Fruit fly (Drosophila melanogaster) whole organism, embryonic: Measurements from ENCODE around the gene kdn.

Experiments
- Abd-B ChIP-seq: fragments of 200-800 bp; sonication (Bioruptor generic); optimal IDR thresholded peaks from 2 replicates; lab custom pipeline; 2018; ENCODE audit warnings: missing biosample characterization, mild to moderate bottlenecking, missing genetic modification characterization, moderate library complexity
- Adf1 ChIP-seq: fragments of 200-800 bp; sonication (Bioruptor generic); IDR thresholded peaks from 2 replicates; pipeline ENCODE4 v1.3.6; 2022; ENCODE audit warnings: missing biosample characterization, missing genetic modification characterization
- B-H1 ChIP-seq: fragments of 200-800 bp; sonication (Bioruptor generic); IDR thresholded peaks from 3 replicates; pipeline ENCODE4 v1.3.6; 2022; ENCODE audit warnings: missing biosample characterization, missing genetic modification characterization
- CG10543 ChIP-seq: fragments of 200-800 bp; sonication (Bioruptor generic); optimal IDR thresholded peaks from 3 replicates; lab custom pipeline; 2017; ENCODE audit warnings: missing biosample characterization, mild to moderate bottlenecking, missing genetic modification characterization, moderate library complexity
- CG10979 ChIP-seq: fragments of 200-800 bp; sonication (Bioruptor generic); optimal IDR thresholded peaks from 2 replicates; lab custom pipeline; 2018; ENCODE audit warnings: missing biosample characterization, mild to moderate bottlenecking, missing genetic modification characterization, moderate library complexity
- CG12391 ChIP-seq: fragments of 200-800 bp; sonication (Bioruptor generic); optimal IDR thresholded peaks from 3 replicates; lab custom pipeline; 2018; ENCODE audit warnings: missing biosample characterization, mild to moderate bottlenecking, missing genetic modification characterization, moderate library complexity
- CG12942 ChIP-seq: fragments of 200-800 bp; sonication (Bioruptor generic); optimal IDR thresholded peaks from 3 replicates; lab custom pipeline; 2016; ENCODE audit warnings: missing biosample characterization, missing genetic modification characterization
- CG13624 ChIP-seq: fragments of 200-800 bp; sonication (Bioruptor generic); optimal IDR thresholded peaks from 2 replicates; lab custom pipeline; 2016; ENCODE audit warnings: missing biosample characterization, missing genetic modification characterization
- CG15073 ChIP-seq: fragments of 200-800 bp; sonication (Bioruptor generic); optimal IDR thresholded peaks from 2 replicates; lab custom pipeline; 2016; ENCODE audit warnings: missing biosample characterization, missing genetic modification characterization
- CG15601 ChIP-seq: fragments of 200-800 bp; sonication (Bioruptor generic); optimal IDR thresholded peaks from 3 replicates; lab custom pipeline; 2019; ENCODE audit warnings: missing biosample characterization, mild to moderate bottlenecking, missing genetic modification characterization, moderate library complexity
- CG1647 ChIP-seq: fragments of 200-800 bp; sonication (Bioruptor generic); optimal IDR thresholded peaks from 3 replicates; lab custom pipeline; 2016; ENCODE audit warnings: missing biosample characterization, missing genetic modification characterization
- CG16863 ChIP-seq: fragments of 200-800 bp; sonication (Bioruptor generic); optimal IDR thresholded peaks from 3 replicates; lab custom pipeline; 2016; ENCODE audit warnings: missing biosample characterization, missing genetic modification characterization
- CG3065 ChIP-seq: fragments of 200-800 bp; sonication (Bioruptor generic); optimal IDR thresholded peaks from 2 replicates; lab custom pipeline; 2016; ENCODE audit warnings: missing biosample characterization, missing genetic modification characterization
- CG33213 ChIP-seq: fragments of 200-800 bp; sonication (Bioruptor generic); optimal IDR thresholded peaks from 3 replicates; lab custom pipeline; 2016; ENCODE audit warnings: missing biosample characterization, missing genetic modification characterization
- CG34376 ChIP-seq: fragments of 200-800 bp; sonication (Bioruptor generic); optimal IDR thresholded peaks from 2 replicates; lab custom pipeline; 2018; ENCODE audit warnings: missing biosample characterization, mild to moderate bottlenecking, missing genetic modification characterization
- CG3726 ChIP-seq: fragments of 200-800 bp; sonication (Bioruptor generic); IDR thresholded peaks from 3 replicates; pipeline ENCODE4, ENCODE4 v1.3.6; 2022; ENCODE audit warnings: missing biosample characterization, missing genetic modification characterization
- CG5245 ChIP-seq: fragments of 200-800 bp; sonication (Bioruptor generic); optimal IDR thresholded peaks from 3 replicates; lab custom pipeline; 2016; ENCODE audit warnings: missing biosample characterization, missing genetic modification characterization
- CG6654 ChIP-seq: fragments of 200-800 bp; sonication (Bioruptor generic); optimal IDR thresholded peaks from 2 replicates; lab custom pipeline; 2017; ENCODE audit warnings: missing biosample characterization, mild to moderate bottlenecking, missing genetic modification characterization
- CG7357 ChIP-seq: fragments of 200-800 bp; sonication (Bioruptor generic); IDR thresholded peaks from 3 replicates; pipeline ENCODE4 v1.3.6; 2022; ENCODE audit warnings: missing biosample characterization, missing genetic modification characterization
- CG7556 ChIP-seq: fragments of 200-800 bp; sonication (Bioruptor generic); optimal IDR thresholded peaks from 2 replicates; lab custom pipeline; 2017; ENCODE audit warnings: missing biosample characterization, mild to moderate bottlenecking, missing genetic modification characterization
- CG7987 ChIP-seq: fragments of 200-800 bp; sonication (Bioruptor generic); optimal IDR thresholded peaks from 2 replicates; lab custom pipeline; 2018; ENCODE audit warnings: missing biosample characterization, mild to moderate bottlenecking, missing genetic modification characterization, moderate library complexity
- CG8359 ChIP-seq: fragments of 200-800 bp; sonication (Bioruptor generic); optimal IDR thresholded peaks from 2 replicates; lab custom pipeline; 2017; ENCODE audit warnings: missing biosample characterization, mild to moderate bottlenecking, missing genetic modification characterization, borderline replicate concordance
- CG9727 ChIP-seq: fragments of 200-800 bp; sonication (Bioruptor generic); optimal IDR thresholded peaks from 3 replicates; lab custom pipeline; 2017; ENCODE audit warnings: missing biosample characterization, mild to moderate bottlenecking, missing genetic modification characterization
- CG9932 ChIP-seq: fragments of 200-800 bp; sonication (Bioruptor generic); IDR thresholded peaks from 2 replicates; pipeline ENCODE4 v1.3.6; 2022; ENCODE audit warnings: missing biosample characterization, missing genetic modification characterization
- CoRest ChIP-seq: fragments of 200-800 bp; sonication (Bioruptor generic); optimal IDR thresholded peaks from 3 replicates; lab custom pipeline; 2018; ENCODE audit warnings: missing biosample characterization, mild to moderate bottlenecking, missing genetic modification characterization, moderate library complexity
- Deaf1 ChIP-seq: fragments of 200-800 bp; optimal IDR thresholded peaks from 3 replicates; lab custom pipeline; 2019; ENCODE audit warnings: missing biosample characterization, mild to moderate bottlenecking, missing genetic modification characterization, moderate library complexity
- Hmr ChIP-seq: fragments of 200-800 bp; sonication (Bioruptor generic); optimal IDR thresholded peaks from 3 replicates; lab custom pipeline; 2017; ENCODE audit warnings: mild to moderate bottlenecking, missing biosample characterization, missing genetic modification reagents, missing genetic modification characterization
- Lhr ChIP-seq: fragments of 200-800 bp; sonication (Bioruptor generic); optimal IDR thresholded peaks from 3 replicates; lab custom pipeline; 2017; ENCODE audit warnings: mild to moderate bottlenecking, missing biosample characterization, missing genetic modification reagents, missing genetic modification characterization
- Mrtf ChIP-seq: fragments of 200-800 bp; sonication (Bioruptor generic); IDR thresholded peaks from 3 replicates; pipeline ENCODE4 v1.3.6; 2022; ENCODE audit warnings: missing biosample characterization, missing genetic modification characterization
- Oli ChIP-seq: fragments of 200-800 bp; sonication (Bioruptor generic); optimal IDR thresholded peaks from 2 replicates; lab custom pipeline; 2018; ENCODE audit warnings: missing biosample characterization, mild to moderate bottlenecking, missing genetic modification characterization, moderate library complexity
- Rx ChIP-seq: fragments of 200-800 bp; sonication (Bioruptor generic); IDR thresholded peaks from 2 replicates; pipeline ENCODE4 v1.3.6; 2022; ENCODE audit warnings: missing biosample characterization, missing genetic modification characterization
- Sry-δ ChIP-seq: fragments of 200-800 bp; sonication (Bioruptor generic); optimal IDR thresholded peaks from 2 replicates; lab custom pipeline; 2016; ENCODE audit warnings: missing biosample characterization, missing genetic modification characterization
- Stat92E ChIP-seq, 3 experiments: fragments of >200 bp in 2 of 3; fragments of 200-800 bp in 1 of 3; sonication (Bioruptor generic) in 1 of 3; optimal IDR thresholded peaks; 2 replicates each; lab custom pipeline; 2017 to 2019; ENCODE audit warnings: missing biosample characterization in 3 of 3, missing genetic modification characterization in 3 of 3, mild to moderate bottlenecking in 1 of 3, moderate library complexity in 1 of 3
- Vsx1 ChIP-seq: fragments of 200-800 bp; sonication (Bioruptor generic); optimal IDR thresholded peaks from 2 replicates; lab custom pipeline; 2017; ENCODE audit warnings: missing biosample characterization, mild to moderate bottlenecking, missing genetic modification characterization, missing genetic modification reagents
- ac ChIP-seq: fragments of 200-800 bp; sonication (Bioruptor generic); optimal IDR thresholded peaks from 3 replicates; lab custom pipeline; 2017; ENCODE audit warnings: missing biosample characterization, mild to moderate bottlenecking, missing genetic modification characterization
- ara ChIP-seq: fragments of 200-800 bp; sonication (Bioruptor generic); IDR thresholded peaks from 2 replicates; pipeline ENCODE4 v1.3.6; 2022; ENCODE audit warnings: missing biosample characterization, missing genetic modification characterization
- ash1 ChIP-seq: fragments of 200-800 bp; sonication (Bioruptor generic); optimal IDR thresholded peaks from 2 replicates; lab custom pipeline; 2018; ENCODE audit warnings: missing biosample characterization, mild to moderate bottlenecking, missing genetic modification characterization
- cato ChIP-seq: fragments of 200-800 bp; sonication (Bioruptor generic); optimal IDR thresholded peaks from 2 replicates; lab custom pipeline; 2016; ENCODE audit warnings: missing biosample characterization, missing genetic modification characterization, borderline replicate concordance
- dm ChIP-seq: fragments of 200-800 bp; sonication (Bioruptor generic); optimal IDR thresholded peaks from 3 replicates; lab custom pipeline; 2016; ENCODE audit warnings: missing biosample characterization, missing genetic modification characterization
- gsb-n ChIP-seq: fragments of 200-800 bp; sonication (Bioruptor generic); optimal IDR thresholded peaks from 3 replicates; lab custom pipeline; 2018; ENCODE audit warnings: missing biosample characterization, mild to moderate bottlenecking, missing genetic modification characterization
- h ChIP-seq: fragments of >200 bp; optimal IDR thresholded peaks from 2 replicates; lab custom pipeline; 2017
- hb ChIP-seq: fragments of 200-800 bp; sonication (Bioruptor generic); IDR thresholded peaks from 3 replicates; pipeline ENCODE4 v1.3.6; 2022; ENCODE audit warnings: missing biosample characterization, missing genetic modification characterization; ENCODE audit not compliant: partially characterized antibody
- lab ChIP-seq: fragments of 200-800 bp; sonication (Bioruptor generic); optimal IDR thresholded peaks from 3 replicates; lab custom pipeline; 2017; ENCODE audit warnings: missing biosample characterization, missing genetic modification characterization, mild to moderate bottlenecking, moderate library complexity, missing genetic modification reagents
- onecut ChIP-seq: fragments of 200-800 bp; sonication (Bioruptor generic); IDR thresholded peaks from 2 replicates; pipeline ENCODE4 v1.3.6; 2022; ENCODE audit warnings: missing biosample characterization, missing genetic modification characterization
- otp ChIP-seq: fragments of 200-800 bp; sonication (Bioruptor generic); IDR thresholded peaks from 3 replicates; pipeline ENCODE4, ENCODE4 v1.3.6; 2022; ENCODE audit warnings: missing biosample characterization, missing genetic modification characterization
- pfk ChIP-seq: fragments of 200-800 bp; sonication (Bioruptor generic); optimal IDR thresholded peaks from 2 replicates; lab custom pipeline; 2018; ENCODE audit warnings: missing biosample characterization, mild to moderate bottlenecking, missing genetic modification characterization, moderate library complexity
- psq ChIP-seq: fragments of 200-800 bp; sonication (Bioruptor generic); optimal IDR thresholded peaks from 2 replicates; lab custom pipeline; 2017; ENCODE audit warnings: missing biosample characterization, missing genetic modification characterization
- sima ChIP-seq: fragments of 200-800 bp; sonication (Bioruptor generic); optimal IDR thresholded peaks from 2 replicates; lab custom pipeline; 2016; ENCODE audit warnings: missing biosample characterization, missing genetic modification characterization
- twi ChIP-seq: fragments of 200-800 bp; optimal IDR thresholded peaks from 2 replicates; lab custom pipeline; 2019; ENCODE audit warnings: missing biosample characterization, mild to moderate bottlenecking, missing genetic modification characterization, moderate library complexity
- tx ChIP-seq: fragments of 200-800 bp; sonication (Bioruptor generic); optimal IDR thresholded peaks from 2 replicates; lab custom pipeline; 2016; ENCODE audit warnings: missing biosample characterization, missing genetic modification characterization
- z ChIP-seq: fragments of 200-800 bp; sonication (Bioruptor generic); IDR thresholded peaks from 3 replicates; pipeline ENCODE4 v1.3.6; 2022; ENCODE audit warnings: missing biosample characterization, missing genetic modification characterization

The kdn gene

dm6 chrX:6375636-6376035, 25.2 kb downstream of the kdn start (continued):
- TF ChIP-seq CG3065 (GFP tag; lab: Kevin White, UChicago) = no peak
- TF ChIP-seq CG12391 (tag; lab: Kevin White, UChicago) = peak; percentile 47
- no peak for TF ChIP-seq h (lab: Kevin White, UChicago)
- peak; percentile 65 for TF ChIP-seq CG7556 (GFP tag; lab: Kevin White, UChicago)
- TF ChIP-seq ara (GFP tag; lab: Robert Waterston, UW) = peak; percentile 48; the same call in 1 of the 2 replicates
- TF ChIP-seq psq (GFP tag; lab: Kevin White, UChicago) = no peak
- no peak for TF ChIP-seq ash1 (GFP tag; lab: Kevin White, UChicago)
- no peak for TF ChIP-seq Stat92E (GFP tag; optimal IDR thresholded peaks at IDR 0.05; lab: Kevin White, UChicago)
- no peak for TF ChIP-seq twi (tag; lab: Kevin White, UChicago)
- no peak for TF ChIP-seq CG3726 (GFP tag; lab: Robert Waterston, UW)
- no peak for TF ChIP-seq pfk (GFP tag; lab: Kevin White, UChicago)
- peak; percentile 6 for TF ChIP-seq CG16863 (GFP tag; lab: Kevin White, UChicago)
- peak; percentile 8 for TF ChIP-seq Deaf1
- TF ChIP-seq Vsx1 (GFP tag; lab: Kevin White, UChicago) = no peak
- TF ChIP-seq Sry-δ (GFP tag; lab: Kevin White, UChicago) = no peak
- no peak for TF ChIP-seq Rx (GFP tag; lab: Robert Waterston, UW)
- no peak for TF ChIP-seq CG1647 (GFP tag; lab: Kevin White, UChicago)
- TF ChIP-seq sima (GFP tag; lab: Kevin White, UChicago) = no peak
- peak; percentile 34 for TF ChIP-seq CG34376 (GFP tag; lab: Kevin White, UChicago)
- TF ChIP-seq lab (GFP tag; lab: Kevin White, UChicago) = peak; percentile 80
- TF ChIP-seq CoRest (tag; lab: Kevin White, UChicago) = peak; percentile 43
- peak; percentile 43 for TF ChIP-seq Oli (tag; lab: Kevin White, UChicago)
- no peak for TF ChIP-seq Adf1 (GFP tag; lab: Robert Waterston, UW)
- no peak; the same call in 2 of the 3 replicates for TF ChIP-seq B-H1
- TF ChIP-seq CG9932 (GFP tag; lab: Robert Waterston, UW) = peak; percentile 40; the same call in 1 of the 2 replicates
- no peak for TF ChIP-seq ac (GFP tag; lab: Kevin White, UChicago)
- TF ChIP-seq CG8359 (GFP tag; lab: Kevin White, UChicago) = no peak
- TF ChIP-seq dm (GFP tag; lab: Kevin White, UChicago) = no peak
- TF ChIP-seq z (GFP tag; lab: Robert Waterston, UW) = no peak
- peak; percentile 10 for TF ChIP-seq CG5245 (GFP tag; lab: Kevin White, UChicago)
- no peak for TF ChIP-seq CG7357 (GFP tag; lab: Robert Waterston, UW)
- peak; percentile 67 for TF ChIP-seq Hmr (GFP tag; lab: Kevin White, UChicago)
- TF ChIP-seq CG15073 (GFP tag; lab: Kevin White, UChicago) = no peak
- TF ChIP-seq, all 482 proteins: peak for 173

- no peak for TF ChIP-seq cato (GFP tag; lab: Kevin White, UChicago)
- TF ChIP-seq CG15601 (tag; lab: Kevin White, UChicago) = no peak
- TF ChIP-seq pfk (GFP tag; lab: Kevin White, UChicago) = no peak
- TF ChIP-seq gsb-n (tag; lab: Kevin White, UChicago) = no peak
- TF ChIP-seq hb (GFP tag; lab: Robert Waterston, UW) = no peak
- no peak for TF ChIP-seq CG33213
- peak; percentile 14 for TF ChIP-seq CG12391 (tag; lab: Kevin White, UChicago)
- no peak for TF ChIP-seq Abd-B
- TF ChIP-seq tx (GFP tag; lab: Kevin White, UChicago) = no peak
- TF ChIP-seq CG10979 (tag; lab: Kevin White, UChicago) = no peak
- TF ChIP-seq CG6654 (GFP tag; lab: Kevin White, UChicago) = no peak
- no peak for TF ChIP-seq CG12942
- no peak for TF ChIP-seq CG13624 (GFP tag; lab: Kevin White, UChicago)
- peak; percentile 12 for TF ChIP-seq CG9727 (GFP tag; lab: Kevin White, UChicago)
- no peak for TF ChIP-seq onecut
- no peak for TF ChIP-seq Mrtf
- TF ChIP-seq CG10543 = no peak
- TF ChIP-seq Lhr (GFP tag; lab: Kevin White, UChicago) = no peak
- no peak for TF ChIP-seq CG7987 (GFP tag; lab: Kevin White, UChicago)
- TF ChIP-seq otp = no peak
Observed at dm6 chrX:6376748-6377147, 26.3 kb downstream of the kdn start.
